Worm (Caenorhabditis elegans): Measurements from ENCODE around the gene srh-264.

ce11 chrV:15406928-15407327 is 7.0 kb upstream of the srh-264 start, which contains the start of gene srh-257:
- no peak for TF ChIP-seq lsy-2 (tag; optimal IDR thresholded peaks at IDR 0.05)
- no peak for TF ChIP-seq sox-4 (tag; optimal IDR thresholded peaks at IDR 0.05)
- no peak for TF ChIP-seq blmp-1 (tag; optimal IDR thresholded peaks at IDR 0.05)
- no peak for TF ChIP-seq nhr-28 (tag; optimal IDR thresholded peaks at IDR 0.05)
- no peak for TF ChIP-seq ztf-4 (tag; optimal IDR thresholded peaks at IDR 0.05)
- TF ChIP-seq nhr-85 (tag): no peak
- TF ChIP-seq unc-130 (tag; optimal IDR thresholded peaks at IDR 0.05): no peak
- no peak for TF ChIP-seq sptf-1 (tag; optimal IDR thresholded peaks at IDR 0.05)
- no peak for TF ChIP-seq zag-1 (tag; optimal IDR thresholded peaks at IDR 0.05)
- TF ChIP-seq lin-35 (GFP tag; optimal IDR thresholded peaks at IDR 0.05): no peak
- no peak for TF ChIP-seq mab-9 (GFP tag; IDR thresholded peaks at IDR 0.05)

Measured in whole organism, L1 larva.